Worm (Caenorhabditis elegans) whole organism, L4 larva: Measurements from ENCODE around the gene mpst-1.

Experiments
- F26F4.8 ChIP-seq: fragments of 200-800 bp; sonication (Bioruptor generic); conservative IDR thresholded peaks from 2 replicates; pipeline ENCODE4 v1.3.6; 2022; ENCODE audit warnings: missing genetic modification characterization, missing compliant biosample characterization
- ceh-82 ChIP-seq: sonication (generic microtip); optimal IDR thresholded peaks from 2 replicates; lab custom pipeline; 2017; ENCODE audit warnings: missing biosample characterization, missing genetic modification characterization
- lin-15B ChIP-seq: fragments of 150-350 bp; sonication (generic microtip); optimal IDR thresholded peaks from 3 replicates; lab custom pipeline; 2014; ENCODE audit warnings: missing biosample characterization, missing genetic modification characterization
- mxl-2 ChIP-seq: fragments of 200-800 bp; sonication (Bioruptor generic); conservative IDR thresholded peaks from 2 replicates; pipeline ENCODE4 v1.3.6; 2022; ENCODE audit warnings: missing genetic modification reagents, missing genetic modification characterization, missing compliant biosample characterization
- unc-62 ChIP-seq, 3 experiments: fragments of 150-350 bp in 1 of 3; sonication (generic microtip); optimal IDR thresholded peaks in 2 of 3; peaks in 1 of 3; 1 replicate in 1 of 3; 2 replicates in 2 of 3; lab custom pipeline; 2014 to 2017; ENCODE audit warnings: missing biosample characterization in 3 of 3, missing genetic modification characterization in 3 of 3, missing genetic modification reagents in 3 of 3, missing genotype in 1 of 3

DNA sequence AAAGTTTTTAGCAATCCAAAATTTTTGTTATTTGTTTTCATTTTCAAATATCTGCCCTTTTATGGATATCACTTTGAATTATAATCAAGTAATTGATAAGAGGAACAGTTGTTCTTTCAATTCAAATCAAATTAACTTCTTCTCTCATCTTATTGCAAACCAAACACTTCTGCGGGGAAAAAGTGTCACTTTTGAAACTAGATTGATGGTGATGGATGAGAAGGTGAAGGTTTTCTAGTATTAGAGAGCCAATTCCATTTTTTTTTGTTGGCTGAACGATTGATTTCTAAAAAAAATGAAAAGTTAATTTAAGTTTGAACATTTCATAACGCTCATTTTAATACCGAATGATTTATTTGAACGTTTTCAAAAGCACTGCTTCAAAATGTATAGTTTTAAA is 47.1 kb downstream of the mpst-1 start:
- no peak for TF ChIP-seq ceh-82 (tag; lab: Kevin White, UChicago)
- TF ChIP-seq unc-62 (GFP tag; optimal IDR thresholded peaks at IDR 0.05 in 1 of 2; lab: Kevin White, UChicago) = peak in 1 of 2 experiments; percentile 97
- TF ChIP-seq unc-62 (tag; optimal IDR thresholded peaks at IDR 0.05; lab: Kevin White, UChicago) = no peak
- TF ChIP-seq F26F4.8 (GFP tag; lab: Robert Waterston, UW) = no peak
- TF ChIP-seq mxl-2 (GFP tag; lab: Robert Waterston, UW) = no peak
- TF ChIP-seq lin-15B = no peak
